Worm (Caenorhabditis elegans): Measurements from ENCODE around the gene E02C12.6.

Gene E02C12.6

DNA sequence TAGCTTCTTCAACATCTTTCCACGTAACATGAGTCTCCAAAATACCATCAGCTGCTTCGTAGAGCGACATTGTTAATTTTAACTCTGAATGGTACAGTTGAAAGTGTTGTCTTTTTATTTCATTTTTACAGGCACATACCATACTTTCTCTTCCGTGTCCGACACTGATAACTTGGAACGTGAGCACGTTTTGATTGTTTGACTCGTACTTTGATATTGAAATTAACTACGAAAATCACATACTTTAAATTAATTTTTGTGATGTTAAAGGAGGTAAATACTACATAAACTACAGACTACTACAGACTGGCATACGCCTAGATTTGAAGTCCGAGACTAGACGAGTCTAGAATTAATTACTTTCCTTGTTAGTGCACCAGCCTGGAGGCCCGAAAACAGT lies 7.4 kb upstream of the E02C12.6 start, which contains the start of gene E02C12.10:
Gene E02C12.10 (minus strand): TSS at position 75 of the 400 bp plus-strand sequence.
- TF ChIP-seq him-1 (tag; optimal IDR thresholded peaks at IDR 0.05) (no peak), dao-5 (tag; optimal IDR thresholded peaks at IDR 0.05) (no peak), W03F9.2 (tag; optimal IDR thresholded peaks at IDR 0.05) (no peak)

DNA sequence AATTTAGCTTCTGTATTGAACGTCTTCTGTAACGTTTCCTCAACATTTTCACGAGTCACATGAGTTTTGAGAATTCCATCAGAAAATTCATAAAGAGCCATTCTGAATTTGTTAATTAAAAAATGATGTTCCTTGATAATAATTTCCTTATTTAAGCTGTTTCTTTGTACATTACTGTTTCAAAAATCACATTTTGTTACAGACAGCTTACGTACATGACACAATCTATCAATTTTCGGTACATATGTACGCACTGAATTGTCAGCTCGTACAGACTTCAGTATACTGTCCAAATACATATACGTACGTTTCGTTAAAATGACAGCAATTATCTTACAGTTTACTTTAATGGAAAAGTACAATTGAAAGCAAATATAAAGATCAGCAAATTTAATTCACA lies 5.5 kb upstream of the E02C12.6 start, which contains the start of gene E02C12.19:
Gene E02C12.19 (minus strand): TSS at position 101 of the 400 bp plus-strand sequence.
- TF ChIP-seq him-1 (tag; optimal IDR thresholded peaks at IDR 0.05) (no peak), dao-5 (tag; optimal IDR thresholded peaks at IDR 0.05) (no peak), W03F9.2 (tag; optimal IDR thresholded peaks at IDR 0.05) (no peak)

DNA sequence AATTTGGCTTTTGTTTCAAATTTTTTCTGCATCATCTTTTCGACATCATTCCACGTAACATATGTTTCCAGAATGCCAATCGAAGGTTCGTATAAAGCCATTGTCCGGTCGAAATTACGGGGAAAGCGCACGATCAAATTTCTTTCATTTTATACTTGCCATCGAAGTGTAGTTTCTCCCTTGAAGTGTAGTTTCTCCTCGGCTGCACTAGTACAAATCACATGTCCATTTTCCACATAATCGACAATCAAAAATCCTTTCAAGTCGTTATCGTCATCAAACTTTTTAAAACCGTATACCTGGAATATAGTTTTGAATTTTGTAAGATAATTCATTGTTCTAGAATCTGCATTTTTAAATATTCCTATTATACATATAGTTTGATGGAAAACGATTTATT lies 4.5 kb upstream of the E02C12.6 start, which contains the start of gene E02C12.9:
Gene E02C12.9 (minus strand): TSS at position 101 of the 400 bp plus-strand sequence.
- TF ChIP-seq W03F9.2 (tag; optimal IDR thresholded peaks at IDR 0.05) (no peak), him-1 (tag; optimal IDR thresholded peaks at IDR 0.05) (no peak), dao-5 (tag; optimal IDR thresholded peaks at IDR 0.05) (no peak)

DNA sequence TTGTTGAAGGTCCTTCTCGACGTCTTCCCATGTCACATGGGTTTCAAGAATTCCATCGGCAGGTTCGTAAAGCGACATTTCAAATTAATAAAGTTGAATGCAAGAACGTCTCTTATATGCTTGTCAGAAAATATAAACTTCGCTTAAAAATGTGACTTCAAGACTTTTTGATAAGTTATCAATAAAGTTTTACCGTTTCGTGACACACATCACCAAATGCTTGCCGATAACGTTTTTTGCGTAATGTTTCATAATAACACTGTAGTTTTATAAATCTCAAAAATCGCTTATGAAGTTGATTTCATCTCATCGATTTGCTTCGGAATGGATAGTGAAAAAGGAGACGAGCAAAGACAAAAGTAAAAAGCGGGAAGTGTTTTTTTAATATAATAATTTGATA lies 2.6 kb upstream of the E02C12.6 start, which contains the start of gene E02C12.8:
Gene E02C12.8 (minus strand): TSS at position 141 of the 400 bp plus-strand sequence.
- no peak for TF ChIP-seq dao-5 (tag; optimal IDR thresholded peaks at IDR 0.05)
- TF ChIP-seq W03F9.2 (tag; optimal IDR thresholded peaks at IDR 0.05), result no peak
- no peak for TF ChIP-seq him-1 (tag; optimal IDR thresholded peaks at IDR 0.05)

DNA sequence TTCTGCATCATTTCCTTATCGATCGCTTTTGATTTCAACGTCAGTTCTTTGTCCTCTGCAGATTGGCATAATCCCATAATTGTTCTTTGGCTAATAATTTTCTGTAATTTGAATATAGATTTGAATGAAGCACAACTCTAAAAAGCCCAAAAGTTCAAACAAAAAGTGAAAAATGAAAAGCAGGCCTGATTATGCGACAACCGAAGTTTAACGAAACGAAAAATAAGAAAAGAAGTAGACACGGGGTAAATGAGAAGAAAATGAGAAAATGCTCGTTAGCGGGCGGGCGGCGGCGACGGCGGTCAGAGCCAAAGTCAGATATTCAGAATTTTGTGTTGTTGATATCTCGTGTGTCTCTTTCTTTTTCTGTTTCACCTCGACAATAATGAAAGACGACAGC lies 11.2 kb downstream of the E02C12.6 start, which contains the start of gene gpa-3:
Gene gpa-3 (minus strand): TSS at position 101 of the 400 bp plus-strand sequence.
- TF ChIP-seq W03F9.2 (tag; optimal IDR thresholded peaks at IDR 0.05), result no peak
- no peak for TF ChIP-seq dao-5 (tag; optimal IDR thresholded peaks at IDR 0.05)
- TF ChIP-seq him-1 (tag; optimal IDR thresholded peaks at IDR 0.05), result no peak

DNA sequence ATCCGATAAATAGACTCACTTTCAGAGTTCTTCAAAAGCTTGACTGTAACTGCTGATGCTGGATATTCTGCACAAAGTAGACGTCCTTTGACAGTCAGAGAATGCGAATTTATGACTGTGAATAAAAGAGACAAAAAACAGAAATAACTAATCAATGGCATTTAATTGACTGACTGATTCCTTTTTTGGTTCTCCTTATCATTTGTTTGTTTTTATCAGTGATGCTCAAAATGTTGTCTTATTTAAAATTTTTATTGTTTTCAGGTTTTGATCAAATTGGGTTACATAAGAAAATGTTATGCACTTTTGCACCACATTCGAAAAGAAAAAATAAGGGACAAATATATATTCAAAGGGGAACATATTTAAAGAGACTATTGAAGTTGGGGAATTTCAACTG lies 14.5 kb downstream of the E02C12.6 start, which contains the start of gene ttr-49:
Gene ttr-49 (minus strand): TSS at position 171 of the 400 bp plus-strand sequence.
- TF ChIP-seq W03F9.2 (tag; optimal IDR thresholded peaks at IDR 0.05) (no peak), dao-5 (tag; optimal IDR thresholded peaks at IDR 0.05) (no peak), him-1 (tag; optimal IDR thresholded peaks at IDR 0.05) (no peak)

DNA sequence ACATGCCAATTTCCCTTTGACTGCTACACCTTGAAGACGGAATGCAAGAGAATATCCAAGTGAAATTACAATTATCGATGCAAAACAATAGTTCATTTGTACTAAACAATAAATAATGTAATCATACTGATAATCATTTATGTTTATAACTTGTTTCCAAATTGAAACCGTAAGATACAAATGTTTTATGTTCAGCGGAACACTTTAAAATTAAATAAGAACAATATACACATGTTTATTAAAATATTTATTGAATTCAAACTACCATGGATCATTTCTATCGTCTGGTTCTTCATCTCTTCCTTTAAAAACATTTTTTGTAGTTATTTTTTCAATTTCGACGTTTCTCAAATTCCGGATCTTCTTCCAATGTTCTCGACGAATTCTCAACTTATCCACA lies 15.5 kb downstream of the E02C12.6 start, which contains the start of gene ttr-40:
Gene ttr-40 (minus strand): TSS at position 101 of the 400 bp plus-strand sequence.
- TF ChIP-seq W03F9.2 (tag; optimal IDR thresholded peaks at IDR 0.05), result no peak

DNA sequence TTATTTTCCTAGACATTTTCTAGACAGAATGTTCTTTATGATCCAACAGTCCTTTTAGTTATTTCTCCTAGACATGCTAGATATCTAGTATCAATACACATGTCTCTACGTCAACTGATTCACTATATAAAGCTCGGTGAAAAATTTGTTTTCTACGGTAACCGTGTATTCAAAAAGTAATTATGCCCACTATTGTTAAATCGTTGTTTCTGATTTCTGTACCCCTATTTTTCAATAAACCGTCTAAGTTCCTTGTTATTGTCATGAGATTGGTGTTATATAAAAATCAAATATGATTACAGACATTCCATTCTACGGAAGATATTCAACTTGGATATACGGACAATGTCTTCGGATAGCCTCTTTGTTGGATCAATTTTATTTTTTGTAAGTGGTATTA lies 17.9 kb downstream of the E02C12.6 start, which contains the start of gene srx-46:
Gene srx-46 (plus strand): TSS at position 301 of the 400 bp plus-strand sequence.
- TF ChIP-seq W03F9.2 (tag; optimal IDR thresholded peaks at IDR 0.05), result no peak
- no peak for TF ChIP-seq dao-5 (tag; optimal IDR thresholded peaks at IDR 0.05)
- TF ChIP-seq him-1 (tag; optimal IDR thresholded peaks at IDR 0.05), result no peak

DNA sequence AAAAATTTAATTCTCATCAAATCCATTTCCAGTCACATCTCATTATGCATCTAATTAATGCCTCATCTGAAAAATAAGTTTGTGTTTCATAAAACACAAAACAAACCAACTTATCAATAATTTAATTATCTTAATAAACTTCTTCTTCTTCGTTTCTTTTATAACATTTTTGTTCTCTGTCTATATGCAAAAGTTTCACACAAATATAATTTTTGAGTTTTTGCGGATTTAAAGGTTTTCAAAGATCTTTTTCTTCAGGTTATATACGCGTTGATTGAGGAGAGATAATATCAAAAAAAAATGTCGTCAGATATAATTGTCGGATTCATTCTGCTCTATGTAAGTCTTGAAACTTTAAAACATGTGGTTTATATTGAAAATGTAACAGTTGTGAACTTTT lies 21.2 kb downstream of the E02C12.6 start, which contains the start of gene srx-47:
Gene srx-47 (plus strand): TSS at position 301 of the 400 bp plus-strand sequence.
- TF ChIP-seq dao-5 (tag; optimal IDR thresholded peaks at IDR 0.05) (no peak), him-1 (tag; optimal IDR thresholded peaks at IDR 0.05) (no peak), W03F9.2 (tag; optimal IDR thresholded peaks at IDR 0.05) (no peak)

DNA sequence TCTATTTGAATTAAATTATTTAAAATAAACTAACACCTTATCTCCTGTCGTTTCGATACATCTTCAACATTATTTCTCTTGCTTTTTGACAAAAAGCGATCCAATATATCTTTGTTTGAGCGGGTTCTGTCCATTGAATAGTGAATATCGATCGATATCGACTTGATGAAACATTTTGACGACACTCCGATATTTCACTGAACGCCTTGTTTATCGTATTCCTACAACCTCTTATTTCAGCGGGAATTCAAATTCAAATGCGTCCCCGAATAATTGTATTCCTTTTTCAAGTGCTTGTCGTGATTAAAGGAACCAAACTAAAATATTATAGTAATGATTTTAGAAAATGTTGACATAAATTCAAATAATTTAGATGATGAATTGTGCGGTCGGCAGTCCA lies 24.1 kb downstream of the E02C12.6 start, which contains the start of the genes K07B1.7 and try-5:
Gene K07B1.7 (minus strand): TSS at position 159 of the 400 bp plus-strand sequence.
Gene try-5 (plus strand): TSS at position 241 of the 400 bp plus-strand sequence.
- TF ChIP-seq dao-5 (tag; optimal IDR thresholded peaks at IDR 0.05) (no peak), W03F9.2 (tag; optimal IDR thresholded peaks at IDR 0.05) (no peak), him-1 (tag; optimal IDR thresholded peaks at IDR 0.05) (no peak)

DNA sequence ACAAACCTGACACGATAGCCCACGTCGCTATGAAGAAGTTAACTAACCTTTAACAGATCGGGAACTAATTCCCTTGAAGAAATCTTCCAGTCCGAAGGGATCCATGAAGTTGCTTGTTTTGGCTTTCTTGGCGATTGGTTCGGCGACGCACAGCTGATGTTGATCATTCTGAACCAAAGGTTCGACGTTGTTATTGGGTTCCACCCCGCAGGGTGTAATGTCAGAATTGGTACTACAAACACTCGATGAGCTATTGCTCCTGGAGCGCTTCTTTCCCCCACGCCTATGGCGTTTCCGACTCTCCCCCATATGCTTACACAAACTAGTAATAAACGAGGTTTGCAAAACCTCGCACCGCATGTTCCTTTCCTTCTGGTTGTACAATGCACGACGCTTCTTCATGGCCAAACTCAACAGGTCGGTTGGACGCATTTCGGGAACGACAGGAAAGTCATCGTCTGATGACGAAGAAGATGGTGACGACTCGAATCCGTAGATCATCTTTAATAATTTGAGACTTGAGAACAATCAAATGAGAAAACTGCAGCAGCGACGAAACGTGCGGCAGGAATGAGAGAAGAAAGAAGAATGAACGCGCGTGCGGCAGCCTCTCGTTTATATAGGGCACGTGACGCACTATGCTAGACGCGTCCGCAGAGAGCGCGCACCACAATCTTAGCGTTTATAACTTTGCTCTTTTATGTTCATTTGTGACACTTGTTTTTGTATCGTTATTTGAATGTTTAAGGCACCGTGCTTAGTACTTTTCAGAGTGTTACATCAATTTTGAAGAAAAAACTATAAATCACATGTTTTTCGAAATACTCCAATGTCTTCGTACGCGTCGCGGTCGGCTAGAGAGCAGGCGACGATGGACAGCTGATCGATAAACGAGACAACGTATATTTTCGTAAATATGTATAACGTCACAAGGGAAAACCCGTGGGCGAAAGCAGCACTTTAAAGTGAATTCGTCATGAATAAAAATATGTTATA lies 27.0 kb downstream of the E02C12.6 start, which contains the start of gene tos-1:
Gene tos-1 (minus strand): TSS at position 575 of the 996 bp plus-strand sequence.
- TF ChIP-seq W03F9.2 (tag; optimal IDR thresholded peaks at IDR 0.05) (peak; percentile 89), dao-5 (tag; optimal IDR thresholded peaks at IDR 0.05) (no peak), him-1 (tag; optimal IDR thresholded peaks at IDR 0.05) (peak; percentile 96)

DNA sequence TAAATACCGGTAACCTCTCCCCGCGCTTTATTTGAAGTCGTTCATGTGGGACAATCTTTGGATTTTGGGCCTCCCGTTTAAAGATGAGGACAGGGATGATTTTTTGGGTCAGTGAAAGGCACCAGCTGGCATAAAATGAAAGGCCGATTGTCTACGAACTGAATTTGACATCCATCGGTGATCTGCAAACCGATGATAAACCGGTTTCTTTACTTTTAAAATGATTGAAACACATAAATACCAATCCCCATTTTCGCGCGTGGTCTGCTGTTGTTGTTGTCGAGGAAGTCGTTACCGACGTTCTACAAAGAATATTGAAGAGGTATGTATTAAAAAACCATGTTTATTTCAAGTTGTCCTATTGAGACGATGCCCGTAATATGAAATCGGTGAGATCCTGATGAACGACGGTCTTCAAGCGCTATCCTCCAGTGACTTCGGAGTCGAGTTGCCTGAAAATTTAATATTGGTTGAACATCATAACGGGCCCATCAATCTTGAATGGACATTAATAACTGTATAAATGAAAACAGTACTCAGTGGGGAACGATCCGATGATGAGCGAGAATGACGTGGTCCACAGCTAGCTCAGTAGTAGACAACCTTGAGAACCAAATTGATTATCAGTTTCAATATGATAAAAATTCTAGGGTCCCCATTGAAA lies 27.8 kb downstream of the E02C12.6 start:
- TF ChIP-seq W03F9.2 (tag; optimal IDR thresholded peaks at IDR 0.05), result no peak
- no peak for TF ChIP-seq him-1 (tag; optimal IDR thresholded peaks at IDR 0.05)
- TF ChIP-seq dao-5 (tag; optimal IDR thresholded peaks at IDR 0.05), result no peak

DNA sequence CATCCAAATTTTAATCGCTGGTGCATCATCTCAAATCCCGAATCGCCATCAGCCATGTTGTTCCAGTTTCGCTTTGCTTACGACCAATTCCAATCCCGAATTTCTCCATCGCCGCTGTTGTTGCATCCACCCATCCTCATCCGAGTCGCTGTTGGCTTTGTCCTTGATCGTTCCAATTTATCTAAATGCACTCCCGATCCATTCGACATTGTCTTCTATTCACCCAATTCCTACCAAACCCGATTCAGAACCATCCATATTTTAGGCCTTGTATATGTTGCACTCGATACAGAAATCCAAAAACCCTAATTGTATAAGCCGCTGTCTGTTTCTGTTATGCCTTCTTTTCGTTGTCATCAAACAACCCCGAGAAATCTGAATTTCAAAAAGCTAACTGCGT lies 30.6 kb downstream of the E02C12.6 start:
- TF ChIP-seq dao-5 (tag; optimal IDR thresholded peaks at IDR 0.05) (no peak), W03F9.2 (tag; optimal IDR thresholded peaks at IDR 0.05) (no peak), him-1 (tag; optimal IDR thresholded peaks at IDR 0.05) (no peak)
